Worm (Caenorhabditis elegans): ENCODE measurements around the gene nspb-6.

The nspb-6 gene

ce11 chrIV:5923112-5923511 is 27.8 kb downstream of the nspb-6 start:
- TF ChIP-seq blmp-1 (tag; optimal IDR thresholded peaks at IDR 0.05) (peak; percentile 9), nhr-90 (tag; optimal IDR thresholded peaks at IDR 0.05; ENCODE audit: poor library complexity) (no peak), skn-1 (tag; optimal IDR thresholded peaks at IDR 0.05) (no peak), lin-39 (tag; optimal IDR thresholded peaks at IDR 0.05) (no peak), sox-4 (tag; optimal IDR thresholded peaks at IDR 0.05) (no peak), lin-15B (tag; optimal IDR thresholded peaks at IDR 0.05) (no peak), hlh-4 (tag; optimal IDR thresholded peaks at IDR 0.05) (no peak), fkh-10 (GFP tag; optimal IDR thresholded peaks at IDR 0.05) (no peak), lin-14 (GFP tag; optimal IDR thresholded peaks at IDR 0.05) (peak; percentile 13), lir-3 (tag; optimal IDR thresholded peaks at IDR 0.05; ENCODE audit: poor library complexity) (no peak)

ce11 chrIV:5924241-5924640 is 29.0 kb downstream of the nspb-6 start:
- TF ChIP-seq blmp-1 (tag; optimal IDR thresholded peaks at IDR 0.05) (peak; percentile 54), elt-3 (tag; optimal IDR thresholded peaks at IDR 0.05) (peak in 3 of 6 experiments; percentile 4 to 58 (median 14)), tbx-2 (tag; optimal IDR thresholded peaks at IDR 0.05) (no peak)

ce11 chrIV:5926643-5927042 is 31.4 kb downstream of the nspb-6 start:
- TF ChIP-seq lin-35 (GFP tag; optimal IDR thresholded peaks at IDR 0.05): no peak
- peak; percentile 1 for TF ChIP-seq tbx-2 (tag; optimal IDR thresholded peaks at IDR 0.05)
- TF ChIP-seq nhr-47 (tag; optimal IDR thresholded peaks at IDR 0.05): no peak
- TF ChIP-seq mep-1 (tag; optimal IDR thresholded peaks at IDR 0.05): no peak
- TF ChIP-seq mdl-1 (tag; optimal IDR thresholded peaks at IDR 0.05): no peak
- TF ChIP-seq blmp-1 (tag; optimal IDR thresholded peaks at IDR 0.05): peak; percentile 89
- no peak for TF ChIP-seq zag-1 (tag; optimal IDR thresholded peaks at IDR 0.05)
- no peak for TF ChIP-seq ceh-82 (tag; optimal IDR thresholded peaks at IDR 0.05)
- TF ChIP-seq fkh-10 (GFP tag; optimal IDR thresholded peaks at IDR 0.05): no peak
- no peak for TF ChIP-seq fkh-4 (tag; optimal IDR thresholded peaks at IDR 0.05; ENCODE audit: borderline replicate concordance)
- no peak for TF ChIP-seq ama-1 (optimal IDR thresholded peaks at IDR 0.05)
- TF ChIP-seq irx-1 (tag; optimal IDR thresholded peaks at IDR 0.05): peak; percentile 13
- TF ChIP-seq skn-1 (tag; optimal IDR thresholded peaks at IDR 0.05): no peak
- peak; percentile 25 for TF ChIP-seq C16A3.4 (tag; optimal IDR thresholded peaks at IDR 0.05)
- no peak for TF ChIP-seq egl-13 (tag; optimal IDR thresholded peaks at IDR 0.05)
- peak; percentile 10 to 34 for TF ChIP-seq lsy-2 (tag; optimal IDR thresholded peaks at IDR 0.05)
- TF ChIP-seq jun-1 (tag; optimal IDR thresholded peaks at IDR 0.05): no peak
- no peak for TF ChIP-seq C04F5.9 (tag; optimal IDR thresholded peaks at IDR 0.05)
- no peak for TF ChIP-seq unc-62 (GFP tag; optimal IDR thresholded peaks at IDR 0.05)
- TF ChIP-seq unc-86 (tag; optimal IDR thresholded peaks at IDR 0.05): no peak
- TF ChIP-seq nhr-237 (tag; optimal IDR thresholded peaks at IDR 0.05): no peak
- TF ChIP-seq rnt-1 (tag; optimal IDR thresholded peaks at IDR 0.05): peak; percentile 16
- no peak for TF ChIP-seq ets-5 (GFP tag; IDR thresholded peaks at IDR 0.05)
- TF ChIP-seq fkh-8 (tag; optimal IDR thresholded peaks at IDR 0.05): no peak
- TF ChIP-seq nhr-11 (tag; optimal IDR thresholded peaks at IDR 0.05): no peak
- no peak for TF ChIP-seq dpl-1 (GFP tag; optimal IDR thresholded peaks at IDR 0.05)
- no peak for TF ChIP-seq sptf-1 (tag; optimal IDR thresholded peaks at IDR 0.05)
- no peak for TF ChIP-seq F16B12.6 (tag; optimal IDR thresholded peaks at IDR 0.05)
- TF ChIP-seq elt-2 (tag; optimal IDR thresholded peaks at IDR 0.05): no peak
- no peak for TF ChIP-seq pqm-1 (tag; optimal IDR thresholded peaks at IDR 0.05)
- TF ChIP-seq nhr-20 (tag; optimal IDR thresholded peaks at IDR 0.05): peak; percentile 60
- no peak for TF ChIP-seq ceh-88 (GFP tag; IDR thresholded peaks at IDR 0.05)
- TF ChIP-seq nhr-85 (tag): peak; percentile 86
- peak; percentile 10 for TF ChIP-seq unc-130 (tag; optimal IDR thresholded peaks at IDR 0.05)
- no peak for TF ChIP-seq nhr-28 (tag; optimal IDR thresholded peaks at IDR 0.05)
- TF ChIP-seq hlh-4 (tag; optimal IDR thresholded peaks at IDR 0.05): no peak
- TF ChIP-seq nhr-76 (tag; optimal IDR thresholded peaks at IDR 0.05): no peak
- no peak for TF ChIP-seq efl-1 (optimal IDR thresholded peaks at IDR 0.05)
- peak in 1 of 2 experiments; percentile 8 for TF ChIP-seq efl-1 (GFP tag; optimal IDR thresholded peaks at IDR 0.05 in 1 of 2)
- no peak for TF ChIP-seq ceh-90 (tag; optimal IDR thresholded peaks at IDR 0.05)
- TF ChIP-seq sox-4 (tag; optimal IDR thresholded peaks at IDR 0.05): no peak
- no peak for TF ChIP-seq snpc-4 (tag; optimal IDR thresholded peaks at IDR 0.05)
- no peak for TF ChIP-seq aha-1 (tag; optimal IDR thresholded peaks at IDR 0.05)
- no peak for TF ChIP-seq lin-13 (GFP tag; optimal IDR thresholded peaks at IDR 0.05)
- TF ChIP-seq ceh-8 (GFP tag; optimal IDR thresholded peaks at IDR 0.05): peak; percentile 58
